Fruit fly (Drosophila melanogaster) whole organism, wandering third instar larva: Measurements from ENCODE around the gene rost.

ENCODE experiments used
- Dfd ChIP-seq: fragments of >200 bp; optimal IDR thresholded peaks from 2 replicates; lab custom pipeline; 2017; ENCODE audit warnings: missing biosample characterization, missing genetic modification characterization
- Hr78 ChIP-seq: fragments of >200 bp; optimal IDR thresholded peaks from 2 replicates; lab custom pipeline; 2017; ENCODE audit warnings: missing biosample characterization, missing genetic modification characterization
- Jra ChIP-seq: sonication (Bioruptor generic); optimal IDR thresholded peaks from 2 replicates; lab custom pipeline; 2016; ENCODE audit warnings: missing biosample characterization, missing genetic modification characterization
- Myc ChIP-seq: fragments of >200 bp; optimal IDR thresholded peaks from 2 replicates; lab custom pipeline; 2017
- Sp1 ChIP-seq: fragments of 200-800 bp; sonication (Bioruptor generic); optimal IDR thresholded peaks from 3 replicates; lab custom pipeline; 2019; ENCODE audit warnings: missing biosample characterization, mild to moderate bottlenecking, missing genetic modification characterization, moderate library complexity
- Vsx2 ChIP-seq: fragments of 200-300, 225-300 bp; sonication (Bioruptor generic); optimal IDR thresholded peaks from 2 replicates; lab custom pipeline; 2018; ENCODE audit warnings: missing biosample characterization, missing genetic modification characterization; ENCODE audit not compliant: partially characterized antibody
- br ChIP-seq: fragments of 200-800 bp; sonication (Bioruptor generic); optimal IDR thresholded peaks from 2 replicates; lab custom pipeline; 2016; ENCODE audit warnings: missing biosample characterization, missing genetic modification characterization
- brk ChIP-seq: fragments of 200-800 bp; sonication (Bioruptor generic); optimal IDR thresholded peaks from 2 replicates; lab custom pipeline; 2016; ENCODE audit warnings: missing biosample characterization, mild to moderate bottlenecking, missing genetic modification characterization
- dsf ChIP-seq: sonication (Bioruptor generic); optimal IDR thresholded peaks from 2 replicates; lab custom pipeline; 2016; ENCODE audit warnings: missing biosample characterization, missing genetic modification characterization, borderline replicate concordance
- fru ChIP-seq: fragments of 200-800 bp; sonication (Bioruptor generic); optimal IDR thresholded peaks from 3 replicates; lab custom pipeline; 2016; ENCODE audit warnings: missing biosample characterization, mild to moderate bottlenecking, missing genetic modification characterization
- h ChIP-seq: fragments of 200-800 bp; sonication (Bioruptor generic); optimal IDR thresholded peaks from 3 replicates; lab custom pipeline; 2016; ENCODE audit warnings: missing biosample characterization, mild to moderate bottlenecking, missing genetic modification characterization
- pan ChIP-seq: fragments of >200 bp; optimal IDR thresholded peaks from 2 replicates; lab custom pipeline; 2017
- psq ChIP-seq: fragments of 200-800 bp; sonication (Bioruptor generic); optimal IDR thresholded peaks from 3 replicates; lab custom pipeline; 2017; ENCODE audit warnings: missing biosample characterization, mild to moderate bottlenecking, missing genetic modification characterization, moderate library complexity
- rgr ChIP-seq: fragments of 200-800 bp; sonication (Bioruptor generic); optimal IDR thresholded peaks from 3 replicates; lab custom pipeline; 2016; ENCODE audit warnings: missing biosample characterization, mild to moderate bottlenecking, missing genetic modification characterization
- sage ChIP-seq: fragments of 200-800 bp; sonication (Bioruptor generic); optimal IDR thresholded peaks from 2 replicates; lab custom pipeline; 2016; ENCODE audit warnings: missing biosample characterization, mild to moderate bottlenecking, missing genetic modification characterization
- woc ChIP-seq: sonication (Bioruptor generic); optimal IDR thresholded peaks from 2 replicates; lab custom pipeline; 2016; ENCODE audit warnings: missing biosample characterization, mild to moderate bottlenecking, missing genetic modification characterization

The rost gene

DNA sequence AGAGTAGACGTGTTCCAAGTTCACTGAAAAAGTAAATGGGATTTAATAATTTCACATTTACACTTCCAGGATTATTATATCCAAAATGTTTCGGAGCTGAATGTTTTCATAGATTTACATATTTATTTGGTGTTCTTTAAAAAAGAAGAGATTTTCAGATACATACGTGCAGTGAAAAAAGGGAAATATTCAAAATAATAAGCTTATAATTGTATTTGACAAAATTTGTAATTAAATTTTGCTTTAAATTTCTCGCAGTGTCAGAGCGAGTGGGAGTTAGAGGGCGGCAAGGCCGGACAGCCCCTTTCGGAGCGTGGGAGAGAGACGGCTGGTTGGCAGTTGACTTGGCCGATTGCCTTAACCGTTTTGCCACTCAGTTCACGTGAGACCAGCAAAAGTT lies 52.3 kb downstream of the rost start, which contains the start of gene Tsp29Fb (continued):
- no peak for TF ChIP-seq pan (lab: Kevin White, UChicago)
- peak; percentile 24 for TF ChIP-seq Vsx2 (GFP tag; lab: Kevin White, UChicago)
- TF ChIP-seq Myc (lab: Kevin White, UChicago): no peak
- TF ChIP-seq rgr (GFP tag; lab: Kevin White, UChicago): peak; percentile 79
- TF ChIP-seq h (GFP tag; lab: Kevin White, UChicago): peak; percentile 87
- TF ChIP-seq sage: no peak
- peak; percentile 82 for TF ChIP-seq fru (GFP tag; lab: Kevin White, UChicago)
- no peak for TF ChIP-seq dsf
- TF ChIP-seq br: peak; percentile 78
- TF ChIP-seq Sp1: peak; percentile 87
- no peak for TF ChIP-seq Hr78 (GFP tag; lab: Kevin White, UChicago)
- no peak for TF ChIP-seq Dfd (GFP tag; lab: Kevin White, UChicago)
- peak; percentile 64 for TF ChIP-seq psq
- peak; percentile 60 for TF ChIP-seq woc (GFP tag; lab: Kevin White, UChicago)
- peak; percentile 67 for TF ChIP-seq brk (GFP tag; lab: Kevin White, UChicago)
- peak; percentile 28 for TF ChIP-seq Jra (GFP tag; lab: Kevin White, UChicago)
